Worm (Caenorhabditis elegans) whole organism, L1 larva: ENCODE data around the gene C10A4.2.
A peak's percentile ranks its signal among the peaks of the same experiment; 100 is the strongest.

ENCODE experiments used
- C04F5.9 ChIP-seq: sonication (generic microtip); optimal IDR thresholded peaks from 2 replicates; lab custom pipeline; 2016; ENCODE audit warnings: missing genetic modification characterization, missing compliant biosample characterization
- C16A3.4 ChIP-seq: fragments of 150-350 bp; optimal IDR thresholded peaks from 2 replicates; lab custom pipeline; 2014; ENCODE audit warnings: missing biosample characterization, missing genetic modification characterization
- F16B12.6 ChIP-seq: fragments of 150-350 bp; optimal IDR thresholded peaks from 2 replicates; lab custom pipeline; 2014; ENCODE audit warnings: missing biosample characterization, missing genetic modification characterization
- Y116A8C.19 ChIP-seq: sonication (generic microtip); optimal IDR thresholded peaks from 2 replicates; lab custom pipeline; 2016; ENCODE audit warnings: missing compliant biosample characterization, missing genetic modification characterization, borderline replicate concordance
- aly-2 ChIP-seq: fragments of 150-350 bp; optimal IDR thresholded peaks from 2 replicates; lab custom pipeline; 2014; ENCODE audit warnings: missing biosample characterization, missing genetic modification characterization
- ama-1 ChIP-seq: fragments of 150-350 bp; optimal IDR thresholded peaks from 2 replicates; lab custom pipeline; 2014
- ceh-63 ChIP-seq: fragments of 200-800 bp; sonication (Bioruptor generic); optimal IDR thresholded peaks from 2 replicates; lab custom pipeline; 2018; ENCODE audit warnings: mild to moderate bottlenecking, missing genetic modification characterization, missing compliant biosample characterization
- ceh-8 ChIP-seq: fragments of 200-800 bp; sonication (Bioruptor generic); optimal IDR thresholded peaks from 2 replicates; lab custom pipeline; 2018; ENCODE audit warnings: mild to moderate bottlenecking, missing genetic modification characterization, moderate library complexity, missing compliant biosample characterization
- ceh-82 ChIP-seq, 3 experiments: fragments of 150-350 bp in 1 of 3; sonication (generic microtip) in 2 of 3; optimal IDR thresholded peaks; 2 replicates each; lab custom pipeline; 2014 to 2017; ENCODE audit warnings: missing biosample characterization in 3 of 3, missing genetic modification characterization in 3 of 3
- ceh-88 ChIP-seq: fragments of 200-800 bp; sonication (Bioruptor generic); IDR thresholded peaks from 2 replicates; pipeline ENCODE4 v1.3.6; 2022; ENCODE audit warnings: missing genetic modification characterization, missing compliant biosample characterization
- ceh-90 ChIP-seq: sonication (generic microtip); optimal IDR thresholded peaks from 2 replicates; lab custom pipeline; 2016; ENCODE audit warnings: missing genetic modification characterization, missing compliant biosample characterization
- ces-1 ChIP-seq: fragments of 150-350 bp; optimal IDR thresholded peaks from 2 replicates; lab custom pipeline; 2014; ENCODE audit warnings: missing biosample characterization, missing genetic modification reagents, missing genetic modification characterization
- dpl-1 ChIP-seq, 3 experiments: fragments of 150-350 bp in 2 of 3; sonication (generic microtip) in 1 of 3; optimal IDR thresholded peaks; 2 replicates each; lab custom pipeline; 2014 to 2017; ENCODE audit warnings: missing biosample characterization in 3 of 3, missing genetic modification characterization in 3 of 3, missing genetic modification reagents in 3 of 3
- efl-1 ChIP-seq, 4 experiments: fragments of 150-350 bp; optimal IDR thresholded peaks in 3 of 4; peaks in 1 of 4; 1 replicate in 1 of 4; 2 replicates in 3 of 4; lab custom pipeline; 2014; ENCODE audit warnings: missing biosample characterization in 2 of 4, missing genetic modification characterization in 2 of 4, missing genetic modification reagents in 2 of 4
- elt-2 ChIP-seq: sonication (generic microtip); optimal IDR thresholded peaks from 2 replicates; lab custom pipeline; 2016; ENCODE audit warnings: missing genetic modification characterization, mild to moderate bottlenecking, inconsistent platforms, missing compliant biosample characterization, missing genetic modification reagents
- elt-3 ChIP-seq, 6 experiments: fragments of 150-350 bp in 1 of 6; sonication (generic microtip); optimal IDR thresholded peaks; 2 replicates each; lab custom pipeline; 2017 to 2018; ENCODE audit warnings: missing biosample characterization in 6 of 6, missing genetic modification characterization in 6 of 6, inconsistent platforms in 1 of 6
- fkh-10 ChIP-seq: sonication (generic microtip); optimal IDR thresholded peaks from 2 replicates; lab custom pipeline; 2017; ENCODE audit warnings: missing biosample characterization, missing genetic modification reagents, missing genetic modification characterization
- fkh-8 ChIP-seq: sonication (generic microtip); optimal IDR thresholded peaks from 2 replicates; lab custom pipeline; 2016; ENCODE audit warnings: mild to moderate bottlenecking, missing genetic modification characterization, missing compliant biosample characterization
- grh-1 ChIP-seq: fragments of 200-800 bp; sonication (Bioruptor generic); IDR thresholded peaks from 2 replicates; pipeline ENCODE4 v1.3.6; 2022; ENCODE audit warnings: missing genetic modification reagents, missing genetic modification characterization, missing compliant biosample characterization
- hpl-2 ChIP-seq: fragments of 150-350 bp; optimal IDR thresholded peaks from 2 replicates; lab custom pipeline; 2014; ENCODE audit warnings: missing biosample characterization, missing genetic modification reagents, missing genetic modification characterization
- jun-1 ChIP-seq: fragments of 150-350 bp; optimal IDR thresholded peaks from 2 replicates; lab custom pipeline; 2014; ENCODE audit warnings: missing biosample characterization, missing genetic modification reagents, missing genetic modification characterization
- lin-14 ChIP-seq: fragments of 200-800 bp; sonication (Bioruptor generic); optimal IDR thresholded peaks from 2 replicates; lab custom pipeline; 2018; ENCODE audit warnings: mild to moderate bottlenecking, missing genetic modification characterization, moderate library complexity, missing compliant biosample characterization
- lin-35 ChIP-seq, 2 experiments: fragments of 150-350 bp; optimal IDR thresholded peaks; 2 replicates each; lab custom pipeline; 2014; ENCODE audit warnings: missing biosample characterization in 2 of 2, missing genetic modification characterization in 2 of 2, missing genetic modification reagents in 2 of 2
- lin-39 ChIP-seq: fragments of 150-350 bp; optimal IDR thresholded peaks from 2 replicates; lab custom pipeline; 2014; ENCODE audit warnings: missing biosample characterization, missing genetic modification reagents, missing genetic modification characterization
- lsy-2 ChIP-seq, 2 experiments: fragments of 150-350 bp; optimal IDR thresholded peaks; 2 replicates each; lab custom pipeline; 2014; ENCODE audit warnings: missing biosample characterization in 2 of 2, missing genetic modification characterization in 2 of 2
- mdl-1 ChIP-seq, 2 experiments: fragments of 150-350 bp; optimal IDR thresholded peaks; 2 replicates each; lab custom pipeline; 2014 to 2017; ENCODE audit warnings: missing biosample characterization in 2 of 2, missing genetic modification characterization in 2 of 2, inconsistent platforms in 1 of 2
- mef-2 ChIP-seq: fragments of 150-350 bp; optimal IDR thresholded peaks from 2 replicates; lab custom pipeline; 2014; ENCODE audit warnings: missing biosample characterization, missing genetic modification characterization
- mep-1 ChIP-seq: fragments of 150-350 bp; optimal IDR thresholded peaks from 2 replicates; lab custom pipeline; 2014; ENCODE audit warnings: missing biosample characterization, missing genetic modification characterization
- nhr-12 ChIP-seq: sonication (generic microtip); optimal IDR thresholded peaks from 2 replicates; lab custom pipeline; 2017; ENCODE audit warnings: missing biosample characterization, missing genetic modification characterization
- nhr-19 ChIP-seq: fragments of 200-800 bp; sonication (Bioruptor generic); conservative IDR thresholded peaks from 2 replicates; pipeline ENCODE4 v1.3.6; 2022; ENCODE audit warnings: missing genetic modification characterization, missing compliant biosample characterization
- nhr-20 ChIP-seq: sonication (generic microtip); optimal IDR thresholded peaks from 2 replicates; lab custom pipeline; 2016; ENCODE audit warnings: mild to moderate bottlenecking, missing genetic modification characterization, missing compliant biosample characterization
- nhr-237 ChIP-seq: fragments of 150-350 bp; optimal IDR thresholded peaks from 2 replicates; lab custom pipeline; 2014; ENCODE audit warnings: missing biosample characterization, missing genetic modification characterization
- nhr-28 ChIP-seq: fragments of 150-350 bp; optimal IDR thresholded peaks from 2 replicates; lab custom pipeline; 2014; ENCODE audit warnings: missing biosample characterization, missing genetic modification characterization
- nhr-47 ChIP-seq: sonication (generic microtip); optimal IDR thresholded peaks from 2 replicates; lab custom pipeline; 2016; ENCODE audit warnings: mild to moderate bottlenecking, missing genetic modification characterization, moderate library complexity, missing compliant biosample characterization
- nhr-71 ChIP-seq: sonication (generic microtip); optimal IDR thresholded peaks from 2 replicates; lab custom pipeline; 2016; ENCODE audit warnings: mild to moderate bottlenecking, missing genetic modification characterization, moderate library complexity, missing compliant biosample characterization
- nhr-76 ChIP-seq: sonication (generic microtip); optimal IDR thresholded peaks from 2 replicates; lab custom pipeline; 2017; ENCODE audit warnings: missing biosample characterization, missing genetic modification characterization
- nhr-77 ChIP-seq: fragments of 150-350 bp; optimal IDR thresholded peaks from 2 replicates; lab custom pipeline; 2014; ENCODE audit warnings: missing biosample characterization, missing genetic modification characterization
- nhr-84 ChIP-seq: sonication (generic microtip); optimal IDR thresholded peaks from 2 replicates; lab custom pipeline; 2017; ENCODE audit warnings: missing biosample characterization, missing genetic modification characterization
- nhr-90 ChIP-seq: sonication (generic microtip); optimal IDR thresholded peaks from 2 replicates; lab custom pipeline; 2016; ENCODE audit warnings: mild to moderate bottlenecking, missing genetic modification characterization, missing compliant biosample characterization; ENCODE audit not compliant: poor library complexity
- pqm-1 ChIP-seq: sonication (generic microtip); optimal IDR thresholded peaks from 3 replicates; lab custom pipeline; 2017; ENCODE audit warnings: missing biosample characterization, missing genetic modification characterization
- rnt-1 ChIP-seq: sonication (generic microtip); optimal IDR thresholded peaks from 2 replicates; lab custom pipeline; 2016; ENCODE audit warnings: mild to moderate bottlenecking, missing genetic modification characterization, moderate library complexity, missing compliant biosample characterization
- snpc-4 ChIP-seq: fragments of 150-350 bp; optimal IDR thresholded peaks from 2 replicates; lab custom pipeline; 2014; ENCODE audit warnings: missing biosample characterization, missing genetic modification characterization
- snu-23 ChIP-seq: sonication (generic microtip); optimal IDR thresholded peaks from 2 replicates; lab custom pipeline; 2016; ENCODE audit warnings: missing genetic modification characterization, missing compliant biosample characterization
- swsn-7 ChIP-seq: sonication (generic microtip); optimal IDR thresholded peaks from 2 replicates; lab custom pipeline; 2016; ENCODE audit warnings: missing genetic modification characterization, missing compliant biosample characterization
- tlp-1 ChIP-seq: fragments of 150-350 bp; optimal IDR thresholded peaks from 2 replicates; lab custom pipeline; 2014; ENCODE audit warnings: missing biosample characterization, missing genetic modification characterization
- unc-30 ChIP-seq: sonication (generic microtip); optimal IDR thresholded peaks from 2 replicates; lab custom pipeline; 2017; ENCODE audit warnings: missing biosample characterization, missing genetic modification characterization
- unc-86 ChIP-seq: sonication (generic microtip); optimal IDR thresholded peaks from 2 replicates; lab custom pipeline; 2016; ENCODE audit warnings: missing genetic modification characterization, missing compliant biosample characterization
- unc-98 ChIP-seq: fragments of 200-800 bp; sonication (Bioruptor generic); IDR thresholded peaks from 2 replicates; pipeline ENCODE4 v1.3.6; 2022; ENCODE audit warnings: missing genetic modification characterization, missing compliant biosample characterization
- vab-15 ChIP-seq: sonication (generic microtip); optimal IDR thresholded peaks from 2 replicates; lab custom pipeline; 2017; ENCODE audit warnings: missing genotype, mild to moderate bottlenecking, missing genetic modification characterization, missing compliant biosample characterization
- xbp-1 ChIP-seq: sonication (generic microtip); optimal IDR thresholded peaks from 2 replicates; lab custom pipeline; 2016; ENCODE audit warnings: missing genetic modification characterization, missing compliant biosample characterization

C10A4.2 gene

ce11 chrX:7442477-7442876 lies 32.4 kb downstream of the C10A4.2 start, which contains the start of gene acl-12:
acl-12 (minus strand) TSS chrX:7442577.
- peak; percentile 28 for TF ChIP-seq snu-23
- peak; percentile 1 for TF ChIP-seq mep-1
- peak; percentile 46 for TF ChIP-seq lin-14
- peak; percentile 32 for TF ChIP-seq rnt-1 (tag; lab: Kevin White, UChicago)
- no peak for TF ChIP-seq nhr-84 (tag; lab: Kevin White, UChicago)
- TF ChIP-seq vab-15 = no peak

ce11 chrX:7445734-7446133 lies 35.7 kb downstream of the C10A4.2 start:
- peak; percentile 51 for TF ChIP-seq elt-2 (tag; lab: Kevin White, UChicago)
- no peak for TF ChIP-seq ama-1 (lab: Kevin White, UChicago)

ce11 chrX:7446485-7446884 lies 36.5 kb downstream of the C10A4.2 start:
- TF ChIP-seq ceh-82 (tag; optimal IDR thresholded peaks at IDR 0.05; lab: Kevin White, UChicago) (no peak), ceh-8 (no peak), nhr-237 (no peak), fkh-8 (tag; lab: Kevin White, UChicago) (peak; percentile 58), ces-1 (GFP tag; lab: Kevin White, UChicago) (no peak), swsn-7 (no peak), unc-86 (tag; lab: Kevin White, UChicago) (no peak), jun-1 (tag; lab: Kevin White, UChicago) (no peak), snu-23 (no peak), nhr-28 (tag; lab: Kevin White, UChicago) (no peak), nhr-20 (peak; percentile 27), lsy-2 (tag; optimal IDR thresholded peaks at IDR 0.05; lab: Kevin White, UChicago) (peak in 1 of 2 experiments; percentile 7), mef-2 (no peak), vab-15 (no peak), unc-98 (GFP tag; lab: Robert Waterston, UW) (no peak), Y116A8C.19 (tag; lab: Kevin White, UChicago) (no peak), tlp-1 (tag; lab: Kevin White, UChicago) (no peak), nhr-47 (tag; lab: Kevin White, UChicago) (peak; percentile 61), mdl-1 (tag; optimal IDR thresholded peaks at IDR 0.05; lab: Kevin White, UChicago) (no peak), nhr-90 (tag; lab: Kevin White, UChicago) (no peak), nhr-12 (no peak), snpc-4 (tag; lab: Kevin White, UChicago) (no peak), nhr-71 (tag; lab: Kevin White, UChicago) (peak; percentile 54), C04F5.9 (no peak), nhr-76 (tag; lab: Kevin White, UChicago) (no peak), xbp-1 (tag; lab: Kevin White, UChicago) (no peak), elt-3 (tag; optimal IDR thresholded peaks at IDR 0.05; lab: Kevin White, UChicago) (no peak), ceh-90 (tag; lab: Kevin White, UChicago) (no peak), ceh-88 (GFP tag; lab: Robert Waterston, UW) (no peak), hpl-2 (GFP tag; lab: Kevin White, UChicago) (no peak), lin-35 (GFP tag; optimal IDR thresholded peaks at IDR 0.05; lab: Kevin White, UChicago) (no peak), dpl-1 (GFP tag; optimal IDR thresholded peaks at IDR 0.05; lab: Kevin White, UChicago) (no peak), grh-1 (GFP tag; lab: Robert Waterston, UW) (no peak), nhr-19 (GFP tag; lab: Robert Waterston, UW) (no peak), C16A3.4 (tag; lab: Kevin White, UChicago) (no peak), aly-2 (no peak), pqm-1 (tag; lab: Kevin White, UChicago) (no peak), unc-30 (tag; lab: Kevin White, UChicago) (no peak), lin-14 (peak; percentile 11), F16B12.6 (tag; lab: Kevin White, UChicago) (no peak), efl-1 (optimal IDR thresholded peaks at IDR 0.05; lab: Kevin White, UChicago) (no peak), efl-1 (GFP tag; optimal IDR thresholded peaks at IDR 0.05 in 1 of 2; lab: Kevin White, UChicago) (no peak), fkh-10 (GFP tag; lab: Kevin White, UChicago) (no peak), nhr-77 (tag; lab: Kevin White, UChicago) (no peak), ceh-63 (no peak), lin-39 (tag; lab: Kevin White, UChicago) (no peak)
